Worm (Caenorhabditis elegans) whole organism, early embryonic: ENCODE results near the gene F56C9.6.

Experiments
- ama-1 ChIP-seq: fragments of 150-350 bp; optimal IDR thresholded peaks from 2 replicates; lab custom pipeline; 2014
- flt-1 ChIP-seq: fragments of 200-800 bp; sonication (Bioruptor generic); IDR thresholded peaks from 2 replicates; pipeline ENCODE4 v1.3.6; 2022; ENCODE audit warnings: missing genetic modification characterization, missing compliant biosample characterization
- scrt-1 ChIP-seq: fragments of 200-800 bp; sonication (Bioruptor generic); IDR thresholded peaks from 2 replicates; pipeline ENCODE4 v1.3.6; 2022; ENCODE audit warnings: missing genetic modification characterization, missing compliant biosample characterization
- sea-1 ChIP-seq: fragments of 200-800 bp; sonication (Bioruptor generic); conservative IDR thresholded peaks from 2 replicates; pipeline ENCODE4 v1.3.6; 2022; ENCODE audit warnings: missing genetic modification characterization, missing compliant biosample characterization
- tbx-11 ChIP-seq: fragments of 200-800 bp; sonication (Bioruptor generic); IDR thresholded peaks from 2 replicates; pipeline ENCODE4 v1.3.6; 2022; ENCODE audit warnings: missing genetic modification characterization, missing compliant biosample characterization
- tra-4 ChIP-seq: sonication (generic microtip); optimal IDR thresholded peaks from 2 replicates; lab custom pipeline; 2017; ENCODE audit warnings: missing genetic modification characterization, missing compliant biosample characterization

ce11 chrIII:7298045-7298444 lies 12.5 kb downstream of the F56C9.6 start:
- TF ChIP-seq ama-1 (no peak), scrt-1 (GFP tag; lab: Robert Waterston, UW) (no peak), tra-4 (tag; lab: Kevin White, UChicago) (no peak), flt-1 (GFP tag; lab: Robert Waterston, UW) (no peak), sea-1 (no peak), tbx-11 (GFP tag; lab: Robert Waterston, UW) (no peak)
